Fruit fly (Drosophila melanogaster) whole organism, embryonic: Measurements from ENCODE around the gene Pvf3.

Experiments used
- Atf3 ChIP-seq: fragments of 200-800 bp; sonication (Bioruptor generic); optimal IDR thresholded peaks from 3 replicates; lab custom pipeline; 2016; ENCODE audit warnings: missing biosample characterization, missing genetic modification characterization
- Awh ChIP-seq: fragments of 200-800 bp; sonication (Bioruptor generic); IDR thresholded peaks from 2 replicates; pipeline ENCODE4, ENCODE4 v1.3.6; 2022; ENCODE audit warnings: missing biosample characterization, missing genetic modification characterization
- B-H2 ChIP-seq: fragments of 200-800 bp; sonication (Bioruptor generic); optimal IDR thresholded peaks from 2 replicates; lab custom pipeline; 2018; ENCODE audit warnings: missing biosample characterization, mild to moderate bottlenecking, missing genetic modification characterization
- BEAF-32 ChIP-seq: fragments of 200-800 bp; sonication (Bioruptor generic); optimal IDR thresholded peaks from 3 replicates; lab custom pipeline; 2017; ENCODE audit warnings: missing biosample characterization, missing genetic modification characterization, mild to moderate bottlenecking, moderate library complexity, missing genetic modification reagents
- CG13424 ChIP-seq: fragments of 200-800 bp; sonication (Bioruptor generic); optimal IDR thresholded peaks from 2 replicates; lab custom pipeline; 2019; ENCODE audit warnings: missing biosample characterization, mild to moderate bottlenecking, missing genetic modification characterization, moderate library complexity
- CG1529 ChIP-seq: fragments of 200-800 bp; sonication (Bioruptor generic); optimal IDR thresholded peaks from 3 replicates; lab custom pipeline; 2018; ENCODE audit warnings: missing biosample characterization, missing genetic modification characterization
- CG17359 ChIP-seq: fragments of 200-800 bp; sonication (Bioruptor generic); optimal IDR thresholded peaks from 3 replicates; lab custom pipeline; 2018; ENCODE audit warnings: missing biosample characterization, mild to moderate bottlenecking, missing genetic modification characterization, moderate library complexity
- CG18262 ChIP-seq: fragments of 200-800 bp; optimal IDR thresholded peaks from 3 replicates; lab custom pipeline; 2019; ENCODE audit warnings: missing biosample characterization, mild to moderate bottlenecking, missing genetic modification characterization, moderate library complexity
- CG1832 ChIP-seq: fragments of 200-800 bp; sonication (Bioruptor generic); optimal IDR thresholded peaks from 2 replicates; lab custom pipeline; 2017; ENCODE audit warnings: missing biosample characterization, mild to moderate bottlenecking, missing genetic modification characterization, inconsistent platforms
- CG2202 ChIP-seq: fragments of 200-800 bp; sonication (Bioruptor generic); optimal IDR thresholded peaks from 2 replicates; lab custom pipeline; 2018; ENCODE audit warnings: missing biosample characterization, mild to moderate bottlenecking, missing genetic modification characterization
- CG2875 ChIP-seq: fragments of 200-800 bp; sonication (Bioruptor generic); optimal IDR thresholded peaks from 2 replicates; lab custom pipeline; 2017; ENCODE audit warnings: missing biosample characterization, mild to moderate bottlenecking, missing genetic modification characterization, missing genetic modification reagents
- CG2889 ChIP-seq: fragments of 200-800 bp; sonication (Bioruptor generic); IDR thresholded peaks from 3 replicates; pipeline ENCODE4 v1.3.6; 2022; ENCODE audit warnings: missing biosample characterization, missing genetic modification characterization
- CG31224 ChIP-seq: fragments of 200-800 bp; sonication (Bioruptor generic); IDR thresholded peaks from 2 replicates; pipeline ENCODE4 v1.3.6; 2022; ENCODE audit warnings: missing biosample characterization, missing genetic modification characterization
- CG4730 ChIP-seq: fragments of 200-800 bp; sonication (Bioruptor generic); IDR thresholded peaks from 2 replicates; pipeline ENCODE4 v1.3.6; 2022; ENCODE audit warnings: missing biosample characterization, missing genetic modification characterization
- CG6813 ChIP-seq: fragments of 200-800 bp; sonication (Bioruptor generic); optimal IDR thresholded peaks from 2 replicates; lab custom pipeline; 2017; ENCODE audit warnings: missing biosample characterization, missing genetic modification characterization, mild to moderate bottlenecking, moderate library complexity, missing genetic modification reagents
- CG7786 ChIP-seq: fragments of 200-800 bp; sonication (Bioruptor generic); optimal IDR thresholded peaks from 2 replicates; lab custom pipeline; 2016; ENCODE audit warnings: missing biosample characterization, missing genetic modification characterization
- CG9727 ChIP-seq: fragments of 200-800 bp; sonication (Bioruptor generic); optimal IDR thresholded peaks from 3 replicates; lab custom pipeline; 2017; ENCODE audit warnings: missing biosample characterization, mild to moderate bottlenecking, missing genetic modification characterization
- D19A ChIP-seq: fragments of 200-800 bp; optimal IDR thresholded peaks from 3 replicates; lab custom pipeline; 2019; ENCODE audit warnings: missing biosample characterization, mild to moderate bottlenecking, missing genetic modification characterization, moderate library complexity
- Deaf1 ChIP-seq: fragments of 200-800 bp; optimal IDR thresholded peaks from 3 replicates; lab custom pipeline; 2019; ENCODE audit warnings: missing biosample characterization, mild to moderate bottlenecking, missing genetic modification characterization, moderate library complexity
- Eip74EF ChIP-seq, 2 experiments: fragments of 200-800 bp in 1 of 2; fragments of >200 bp in 1 of 2; sonication (Bioruptor generic) in 1 of 2; optimal IDR thresholded peaks; 2 replicates each; lab custom pipeline; 2017 to 2019; ENCODE audit warnings: missing biosample characterization in 2 of 2, missing genetic modification characterization in 2 of 2, mild to moderate bottlenecking in 1 of 2, moderate library complexity in 1 of 2
- HLH3B ChIP-seq: fragments of 200-800 bp; sonication (Bioruptor generic); IDR thresholded peaks from 2 replicates; pipeline ENCODE4 v1.3.6; 2022; ENCODE audit warnings: missing biosample characterization, missing genetic modification characterization
- Hr78 ChIP-seq, 2 experiments: fragments of 200-800 bp in 1 of 2; fragments of >200 bp in 1 of 2; sonication (Bioruptor generic) in 1 of 2; optimal IDR thresholded peaks; 2 replicates each; lab custom pipeline; 2017 to 2019; ENCODE audit warnings: missing biosample characterization in 2 of 2, missing genetic modification characterization in 2 of 2, mild to moderate bottlenecking in 1 of 2, moderate library complexity in 1 of 2
- PHDP ChIP-seq: fragments of 200-800 bp; sonication (Bioruptor generic); optimal IDR thresholded peaks from 3 replicates; lab custom pipeline; 2018; ENCODE audit warnings: missing biosample characterization, mild to moderate bottlenecking, missing genetic modification characterization, moderate library complexity
- Side ChIP-seq: fragments of 200-800 bp; sonication (Bioruptor generic); optimal IDR thresholded peaks from 2 replicates; lab custom pipeline; 2016; ENCODE audit warnings: missing biosample characterization, missing genetic modification characterization
- Spps ChIP-seq: fragments of 200-800 bp; sonication (Bioruptor generic); optimal IDR thresholded peaks from 2 replicates; lab custom pipeline; 2018; ENCODE audit warnings: missing biosample characterization, mild to moderate bottlenecking, missing genetic modification characterization
- Sry-β ChIP-seq: fragments of 200-800 bp; sonication (Bioruptor generic); optimal IDR thresholded peaks from 2 replicates; lab custom pipeline; 2018; ENCODE audit warnings: missing biosample characterization, mild to moderate bottlenecking, missing genetic modification characterization, moderate library complexity
- Sry-δ ChIP-seq: fragments of 200-800 bp; sonication (Bioruptor generic); optimal IDR thresholded peaks from 2 replicates; lab custom pipeline; 2016; ENCODE audit warnings: missing biosample characterization, missing genetic modification characterization
- Xbp1 ChIP-seq: fragments of 200-800 bp; sonication (Bioruptor generic); optimal IDR thresholded peaks from 3 replicates; lab custom pipeline; 2016; ENCODE audit warnings: missing biosample characterization, mild to moderate bottlenecking, missing genetic modification characterization
- Xrp1 ChIP-seq: fragments of 200-800 bp; sonication (Bioruptor generic); IDR thresholded peaks from 2 replicates; pipeline ENCODE4 v1.3.6; 2022; ENCODE audit warnings: missing biosample characterization, missing genetic modification characterization
- ab ChIP-seq: fragments of 200-800 bp; sonication (Bioruptor generic); optimal IDR thresholded peaks from 2 replicates; lab custom pipeline; 2016; ENCODE audit warnings: missing biosample characterization, missing genetic modification characterization
- ara ChIP-seq: fragments of 200-800 bp; sonication (Bioruptor generic); IDR thresholded peaks from 2 replicates; pipeline ENCODE4 v1.3.6; 2022; ENCODE audit warnings: missing biosample characterization, missing genetic modification characterization
- ash1 ChIP-seq: fragments of 200-800 bp; sonication (Bioruptor generic); optimal IDR thresholded peaks from 2 replicates; lab custom pipeline; 2018; ENCODE audit warnings: missing biosample characterization, mild to moderate bottlenecking, missing genetic modification characterization
- bbx ChIP-seq: fragments of 200-800 bp; sonication (Bioruptor generic); IDR thresholded peaks from 2 replicates; pipeline ENCODE4 v1.3.6; 2022; ENCODE audit warnings: missing biosample characterization, missing genetic modification characterization; ENCODE audit not compliant: partially characterized antibody
- bigmax ChIP-seq: fragments of 200-800 bp; sonication (Bioruptor generic); optimal IDR thresholded peaks from 2 replicates; lab custom pipeline; 2018; ENCODE audit warnings: missing biosample characterization, mild to moderate bottlenecking, missing genetic modification characterization
- cad ChIP-seq: fragments of >200 bp; optimal IDR thresholded peaks from 2 replicates; lab custom pipeline; 2017; ENCODE audit warnings: missing biosample characterization, missing genetic modification characterization
- cg ChIP-seq: fragments of 200-800 bp; sonication (Bioruptor generic); optimal IDR thresholded peaks from 3 replicates; lab custom pipeline; 2019; ENCODE audit warnings: missing biosample characterization, mild to moderate bottlenecking, missing genetic modification characterization, moderate library complexity
- dmrt99B ChIP-seq: fragments of 200-800 bp; sonication (Bioruptor generic); optimal IDR thresholded peaks from 2 replicates; lab custom pipeline; 2018; ENCODE audit warnings: missing biosample characterization, mild to moderate bottlenecking, missing genetic modification characterization, moderate library complexity
- ewg ChIP-seq: fragments of 200-800 bp; sonication (Bioruptor generic); optimal IDR thresholded peaks from 3 replicates; lab custom pipeline; 2017; ENCODE audit warnings: mild to moderate bottlenecking, missing biosample characterization, missing genetic modification reagents, missing genetic modification characterization
- fd64A ChIP-seq: fragments of 200-800 bp; sonication (Bioruptor generic); optimal IDR thresholded peaks from 3 replicates; lab custom pipeline; 2018; ENCODE audit warnings: missing biosample characterization, mild to moderate bottlenecking, missing genetic modification characterization
- grn ChIP-seq: fragments of 200-800 bp; sonication (Bioruptor generic); optimal IDR thresholded peaks from 3 replicates; lab custom pipeline; 2017; ENCODE audit warnings: missing biosample characterization, missing genetic modification characterization
- lab ChIP-seq: fragments of 200-800 bp; sonication (Bioruptor generic); optimal IDR thresholded peaks from 3 replicates; lab custom pipeline; 2017; ENCODE audit warnings: missing biosample characterization, missing genetic modification characterization, mild to moderate bottlenecking, moderate library complexity, missing genetic modification reagents
- mirr ChIP-seq: fragments of 200-800 bp; sonication (Bioruptor generic); optimal IDR thresholded peaks from 3 replicates; lab custom pipeline; 2018; ENCODE audit warnings: missing biosample characterization, mild to moderate bottlenecking, missing genetic modification characterization
- nom ChIP-seq: fragments of 200-800 bp; sonication (Bioruptor generic); optimal IDR thresholded peaks from 2 replicates; lab custom pipeline; 2017; ENCODE audit warnings: missing biosample characterization, missing genetic modification characterization, mild to moderate bottlenecking, moderate library complexity, missing genetic modification reagents
- oc ChIP-seq: fragments of 200-800 bp; sonication (Bioruptor generic); optimal IDR thresholded peaks from 2 replicates; lab custom pipeline; 2018; ENCODE audit warnings: missing biosample characterization, mild to moderate bottlenecking, missing genetic modification characterization, moderate library complexity
- pan ChIP-seq, 4 experiments: fragments of >200 bp in 3 of 4; fragments of 200-800 bp in 1 of 4; sonication (Bioruptor generic) in 1 of 4; optimal IDR thresholded peaks in 3 of 4; IDR thresholded peaks in 1 of 4; 2 replicates each; pipeline versions ENCODE4 v1.3.6 to Lab custom; 2017 to 2022; ENCODE audit warnings: missing biosample characterization in 2 of 4, missing genetic modification characterization in 2 of 4, mixed read lengths in 1 of 4
- pzg ChIP-seq: fragments of 200-800 bp; sonication (Bioruptor generic); optimal IDR thresholded peaks from 3 replicates; lab custom pipeline; 2018; ENCODE audit warnings: missing biosample characterization, mild to moderate bottlenecking, missing genetic modification characterization, moderate library complexity
- shn ChIP-seq: fragments of 200-800 bp; sonication (Bioruptor generic); optimal IDR thresholded peaks from 3 replicates; lab custom pipeline; 2016; ENCODE audit warnings: missing biosample characterization, missing genetic modification characterization
- tna ChIP-seq: fragments of 200-800 bp; sonication (Bioruptor generic); IDR thresholded peaks from 2 replicates; pipeline ENCODE4 v1.3.6; 2022; ENCODE audit warnings: missing biosample characterization, missing genetic modification characterization; ENCODE audit not compliant: partially characterized antibody
- wek ChIP-seq: fragments of 200-800 bp; sonication (Bioruptor generic); optimal IDR thresholded peaks from 3 replicates; lab custom pipeline; 2018; ENCODE audit warnings: missing biosample characterization, mild to moderate bottlenecking, missing genetic modification characterization, moderate library complexity

The Pvf3 gene

dm6 chr2L:7165832-7166231 is 8.3 kb upstream of the Pvf3 start (continued):
- TF ChIP-seq Xrp1 (GFP tag; lab: Robert Waterston, UW) (peak; percentile 23; the same call in 1 of the 2 replicates), CG1832 (GFP tag; lab: Kevin White, UChicago) (no peak), Deaf1 (tag; lab: Kevin White, UChicago) (no peak), CG1529 (GFP tag; lab: Kevin White, UChicago) (no peak), CG31224 (no peak), CG7786 (GFP tag; lab: Kevin White, UChicago) (no peak), CG6813 (peak; percentile 45), cad (GFP tag; lab: Kevin White, UChicago) (no peak), BEAF-32 (GFP tag; lab: Kevin White, UChicago) (no peak), tna (GFP tag; lab: Robert Waterston, UW) (no peak), CG2202 (tag; lab: Kevin White, UChicago) (no peak), Eip74EF (GFP tag; optimal IDR thresholded peaks at IDR 0.05; lab: Kevin White, UChicago) (no peak), grn (GFP tag; lab: Kevin White, UChicago) (no peak), dmrt99B (tag; lab: Kevin White, UChicago) (peak; percentile 1), CG2889 (GFP tag; lab: Robert Waterston, UW) (no peak), Sry-δ (GFP tag; lab: Kevin White, UChicago) (no peak), Side (no peak), Awh (GFP tag; lab: Robert Waterston, UW) (peak; percentile 45; the same call in 1 of the 2 replicates), CG17359 (tag; lab: Kevin White, UChicago) (no peak), cg (GFP tag; lab: Kevin White, UChicago) (no peak), PHDP (tag; lab: Kevin White, UChicago) (peak; percentile 27), wek (GFP tag; lab: Kevin White, UChicago) (peak; percentile 40), CG9727 (GFP tag; lab: Kevin White, UChicago) (no peak), ash1 (GFP tag; lab: Kevin White, UChicago) (no peak), mirr (GFP tag; lab: Kevin White, UChicago) (no peak), ewg (no peak), shn (no peak), fd64A (peak; percentile 51), CG18262 (tag; lab: Kevin White, UChicago) (peak; percentile 18), bbx (GFP tag; lab: Robert Waterston, UW) (no peak), lab (GFP tag; lab: Kevin White, UChicago) (no peak), CG4730 (GFP tag; lab: Robert Waterston, UW) (no peak), pan (optimal IDR thresholded peaks at IDR 0.05; lab: Kevin White, UChicago) (no peak), pan (GFP tag; optimal IDR thresholded peaks at IDR 0.05 in 1 of 2, IDR thresholded peaks at IDR 0.05 in 1 of 2) (peak in 1 of 2 experiments; percentile 8), ara (GFP tag; lab: Robert Waterston, UW) (no peak), CG13424 (tag; lab: Kevin White, UChicago) (no peak), Hr78 (GFP tag; optimal IDR thresholded peaks at IDR 0.05; lab: Kevin White, UChicago) (peak in 1 of 2 experiments; percentile 45), ab (no peak), bigmax (GFP tag; lab: Kevin White, UChicago) (no peak), pzg (no peak), Xbp1 (GFP tag; lab: Kevin White, UChicago) (no peak), CG2875 (GFP tag; lab: Kevin White, UChicago) (peak; percentile 17), B-H2 (no peak), Sry-β (no peak), HLH3B (0 out of 2 replicates have a peak, but pooled peaks have one; percentile 21), Spps (tag; lab: Kevin White, UChicago) (no peak), nom (GFP tag; lab: Kevin White, UChicago) (no peak), D19A (tag; lab: Kevin White, UChicago) (peak; percentile 52), oc (tag; lab: Kevin White, UChicago) (no peak), Atf3 (no peak)
